Fruit fly (Drosophila melanogaster) whole organism, embryonic: ENCODE data around the gene CG4577.

Experiments used
- CG10959 ChIP-seq: fragments of 200-800 bp; sonication (Bioruptor generic); IDR thresholded peaks from 2 replicates; pipeline ENCODE4 v1.3.6; 2022; ENCODE audit warnings: missing biosample characterization, missing genetic modification characterization
- CG10979 ChIP-seq: fragments of 200-800 bp; sonication (Bioruptor generic); optimal IDR thresholded peaks from 2 replicates; lab custom pipeline; 2018; ENCODE audit warnings: missing biosample characterization, mild to moderate bottlenecking, missing genetic modification characterization, moderate library complexity
- CG12236 ChIP-seq: fragments of 200-800 bp; sonication (Bioruptor generic); optimal IDR thresholded peaks from 2 replicates; lab custom pipeline; 2016; ENCODE audit warnings: missing biosample characterization, missing genetic modification characterization
- CG12299 ChIP-seq: fragments of 200-800 bp; sonication (Bioruptor generic); optimal IDR thresholded peaks from 2 replicates; lab custom pipeline; 2018; ENCODE audit warnings: missing biosample characterization, mild to moderate bottlenecking, missing genetic modification characterization
- CG14860 ChIP-seq: fragments of 200-800 bp; sonication (Bioruptor generic); IDR thresholded peaks from 3 replicates; pipeline ENCODE4 v1.3.6; 2022; ENCODE audit warnings: missing biosample characterization, missing genetic modification characterization; ENCODE audit not compliant: partially characterized antibody
- CG1832 ChIP-seq: fragments of 200-800 bp; sonication (Bioruptor generic); optimal IDR thresholded peaks from 2 replicates; lab custom pipeline; 2017; ENCODE audit warnings: missing biosample characterization, mild to moderate bottlenecking, missing genetic modification characterization, inconsistent platforms
- CG31365 ChIP-seq: fragments of 200-800 bp; sonication (Bioruptor generic); optimal IDR thresholded peaks from 2 replicates; lab custom pipeline; 2018; ENCODE audit warnings: missing biosample characterization, mild to moderate bottlenecking, missing genetic modification characterization
- CG33557 ChIP-seq: fragments of 200-800 bp; sonication (Bioruptor generic); optimal IDR thresholded peaks from 2 replicates; lab custom pipeline; 2019; ENCODE audit warnings: missing biosample characterization, mild to moderate bottlenecking, missing genetic modification characterization, moderate library complexity
- CG3407 ChIP-seq: fragments of 200-800 bp; sonication (Bioruptor generic); optimal IDR thresholded peaks from 2 replicates; lab custom pipeline; 2018; ENCODE audit warnings: missing biosample characterization, mild to moderate bottlenecking, missing genetic modification characterization
- CG3726 ChIP-seq: fragments of 200-800 bp; sonication (Bioruptor generic); IDR thresholded peaks from 3 replicates; pipeline ENCODE4, ENCODE4 v1.3.6; 2022; ENCODE audit warnings: missing biosample characterization, missing genetic modification characterization
- CG43689 ChIP-seq: fragments of 200-800 bp; sonication (Bioruptor generic); IDR thresholded peaks from 2 replicates; pipeline ENCODE4 v1.3.6; 2022; ENCODE audit warnings: missing biosample characterization, missing genetic modification characterization
- CG5180 ChIP-seq: fragments of 200-800 bp; sonication (Bioruptor generic); optimal IDR thresholded peaks from 3 replicates; lab custom pipeline; 2017; ENCODE audit warnings: missing biosample characterization, missing genetic modification characterization, mild to moderate bottlenecking, moderate library complexity, missing genetic modification reagents
- CG6854 ChIP-seq: fragments of 200-800 bp; sonication (Bioruptor generic); optimal IDR thresholded peaks from 3 replicates; lab custom pipeline; 2017; ENCODE audit warnings: missing biosample characterization, mild to moderate bottlenecking, missing genetic modification characterization
- CG8944 ChIP-seq: fragments of 200-800 bp; sonication (Bioruptor generic); optimal IDR thresholded peaks from 3 replicates; lab custom pipeline; 2016; ENCODE audit warnings: missing biosample characterization, missing genetic modification characterization
- CG9215 ChIP-seq: fragments of 200-800 bp; sonication (Bioruptor generic); IDR thresholded peaks from 2 replicates; pipeline ENCODE4 v1.3.6; 2022; ENCODE audit warnings: missing biosample characterization, missing genetic modification characterization
- CG9817 ChIP-seq: fragments of 200-800 bp; sonication (Bioruptor generic); optimal IDR thresholded peaks from 2 replicates; lab custom pipeline; 2018; ENCODE audit warnings: missing biosample characterization, mild to moderate bottlenecking, missing genetic modification characterization, moderate library complexity
- Deaf1 ChIP-seq: fragments of 200-800 bp; optimal IDR thresholded peaks from 3 replicates; lab custom pipeline; 2019; ENCODE audit warnings: missing biosample characterization, mild to moderate bottlenecking, missing genetic modification characterization, moderate library complexity
- Dfd ChIP-seq, 2 experiments: fragments of >200 bp; optimal IDR thresholded peaks; 2 replicates each; lab custom pipeline; 2017; ENCODE audit warnings: missing biosample characterization in 2 of 2, missing genetic modification characterization in 2 of 2
- Dip3 ChIP-seq: fragments of 200-800 bp; sonication (Bioruptor generic); optimal IDR thresholded peaks from 3 replicates; lab custom pipeline; 2016; ENCODE audit warnings: missing biosample characterization, missing genetic modification characterization
- Doc3 ChIP-seq: fragments of 200-800 bp; sonication (Bioruptor generic); IDR thresholded peaks from 3 replicates; pipeline ENCODE4 v1.3.6; 2022; ENCODE audit warnings: missing biosample characterization, missing genetic modification characterization; ENCODE audit not compliant: partially characterized antibody
- Eip74EF ChIP-seq, 2 experiments: fragments of 200-800 bp in 1 of 2; fragments of >200 bp in 1 of 2; sonication (Bioruptor generic) in 1 of 2; optimal IDR thresholded peaks; 2 replicates each; lab custom pipeline; 2017 to 2019; ENCODE audit warnings: missing biosample characterization in 2 of 2, missing genetic modification characterization in 2 of 2, mild to moderate bottlenecking in 1 of 2, moderate library complexity in 1 of 2
- H2.0 ChIP-seq: fragments of 200-800 bp; sonication (Bioruptor generic); IDR thresholded peaks from 2 replicates; pipeline ENCODE4 v1.3.6; 2022; ENCODE audit warnings: missing biosample characterization, missing genetic modification characterization
- HHEX ChIP-seq: fragments of 200-800 bp; sonication (Bioruptor generic); optimal IDR thresholded peaks from 3 replicates; lab custom pipeline; 2017; ENCODE audit warnings: missing biosample characterization, mild to moderate bottlenecking, missing genetic modification characterization, missing genetic modification reagents
- Hmr ChIP-seq: fragments of 200-800 bp; sonication (Bioruptor generic); optimal IDR thresholded peaks from 3 replicates; lab custom pipeline; 2017; ENCODE audit warnings: mild to moderate bottlenecking, missing biosample characterization, missing genetic modification reagents, missing genetic modification characterization
- Mrtf ChIP-seq: fragments of 200-800 bp; sonication (Bioruptor generic); IDR thresholded peaks from 3 replicates; pipeline ENCODE4 v1.3.6; 2022; ENCODE audit warnings: missing biosample characterization, missing genetic modification characterization
- Oaz ChIP-seq: fragments of 200-800 bp; sonication (Bioruptor generic); IDR thresholded peaks from 2 replicates; pipeline ENCODE4 v1.3.6; 2022; ENCODE audit warnings: missing biosample characterization, missing genetic modification characterization
- Optix ChIP-seq: fragments of 200-800 bp; sonication (Bioruptor generic); IDR thresholded peaks from 3 replicates; pipeline ENCODE4 v1.3.6; 2022; ENCODE audit warnings: missing biosample characterization, missing genetic modification characterization
- Pdp1 ChIP-seq, 2 experiments: fragments of 200-800 bp; sonication (Bioruptor generic); optimal IDR thresholded peaks; 3 replicates each; lab custom pipeline; 2016; ENCODE audit warnings: missing biosample characterization in 2 of 2, missing genetic modification characterization in 2 of 2, mild to moderate bottlenecking in 1 of 2, moderate library complexity in 1 of 2
- abd-A ChIP-seq: fragments of 200-800 bp; sonication (Bioruptor generic); optimal IDR thresholded peaks from 3 replicates; lab custom pipeline; 2019; ENCODE audit warnings: missing biosample characterization, mild to moderate bottlenecking, missing genetic modification characterization, moderate library complexity
- bcd ChIP-seq: fragments of 200-800 bp; sonication (Bioruptor generic); optimal IDR thresholded peaks from 2 replicates; lab custom pipeline; 2017; ENCODE audit warnings: missing biosample characterization, mild to moderate bottlenecking, missing genetic modification characterization
- br ChIP-seq: fragments of >200 bp; optimal IDR thresholded peaks from 2 replicates; lab custom pipeline; 2017
- bsh ChIP-seq, 2 experiments: fragments of 200-800 bp; sonication (Bioruptor generic); optimal IDR thresholded peaks; 2 replicates each; lab custom pipeline; 2017 to 2018; ENCODE audit warnings: mild to moderate bottlenecking in 2 of 2, missing biosample characterization in 2 of 2, missing genetic modification characterization in 2 of 2, moderate library complexity in 1 of 2
- cato ChIP-seq: fragments of 200-800 bp; sonication (Bioruptor generic); optimal IDR thresholded peaks from 2 replicates; lab custom pipeline; 2016; ENCODE audit warnings: missing biosample characterization, missing genetic modification characterization, borderline replicate concordance
- chinmo ChIP-seq: fragments of 200-800 bp; sonication (Bioruptor generic); IDR thresholded peaks from 4 replicates; pipeline ENCODE4 v1.3.6; 2022; ENCODE audit warnings: missing biosample characterization, missing genetic modification characterization; ENCODE audit not compliant: partially characterized antibody
- chn ChIP-seq: fragments of 200-800 bp; sonication (Bioruptor generic); optimal IDR thresholded peaks from 2 replicates; lab custom pipeline; 2016; ENCODE audit warnings: missing biosample characterization, missing genetic modification characterization
- dmrt11E ChIP-seq: fragments of 200-800 bp; sonication (Bioruptor generic); optimal IDR thresholded peaks from 3 replicates; lab custom pipeline; 2018; ENCODE audit warnings: missing biosample characterization, mild to moderate bottlenecking, missing genetic modification characterization, moderate library complexity
- dmrt99B ChIP-seq: fragments of 200-800 bp; sonication (Bioruptor generic); optimal IDR thresholded peaks from 2 replicates; lab custom pipeline; 2018; ENCODE audit warnings: missing biosample characterization, mild to moderate bottlenecking, missing genetic modification characterization, moderate library complexity
- ewg ChIP-seq: fragments of 200-800 bp; sonication (Bioruptor generic); optimal IDR thresholded peaks from 3 replicates; lab custom pipeline; 2017; ENCODE audit warnings: mild to moderate bottlenecking, missing biosample characterization, missing genetic modification reagents, missing genetic modification characterization
- gfzf ChIP-seq: fragments of 200-800 bp; sonication (Bioruptor generic); optimal IDR thresholded peaks from 2 replicates; lab custom pipeline; 2016; ENCODE audit warnings: missing biosample characterization, mild to moderate bottlenecking, missing genetic modification characterization, moderate library complexity
- ham ChIP-seq: fragments of 200-800 bp; sonication (Bioruptor generic); IDR thresholded peaks from 2 replicates; pipeline ENCODE4 v1.3.6; 2022; ENCODE audit warnings: missing biosample characterization, missing genetic modification characterization
- kah ChIP-seq: fragments of 200-800 bp; sonication (Bioruptor generic); optimal IDR thresholded peaks from 2 replicates; lab custom pipeline; 2018; ENCODE audit warnings: missing biosample characterization, mild to moderate bottlenecking, missing genetic modification characterization
- lab ChIP-seq: fragments of 200-800 bp; sonication (Bioruptor generic); optimal IDR thresholded peaks from 3 replicates; lab custom pipeline; 2017; ENCODE audit warnings: missing biosample characterization, missing genetic modification characterization, mild to moderate bottlenecking, moderate library complexity, missing genetic modification reagents
- ranshi ChIP-seq: fragments of 200-800 bp; sonication (Bioruptor generic); IDR thresholded peaks from 2 replicates; pipeline ENCODE4 v1.3.6; 2022; ENCODE audit warnings: missing biosample characterization, missing genetic modification characterization
- salm ChIP-seq: fragments of 200-800 bp; sonication (Bioruptor generic); optimal IDR thresholded peaks from 2 replicates; lab custom pipeline; 2018; ENCODE audit warnings: missing biosample characterization, mild to moderate bottlenecking, missing genetic modification characterization
- schlank ChIP-seq: fragments of 200-800 bp; sonication (Bioruptor generic); optimal IDR thresholded peaks from 2 replicates; lab custom pipeline; 2018; ENCODE audit warnings: missing biosample characterization, mild to moderate bottlenecking, missing genetic modification characterization
- scrt ChIP-seq: fragments of 200-800 bp; sonication (Bioruptor generic); optimal IDR thresholded peaks from 2 replicates; lab custom pipeline; 2018; ENCODE audit warnings: missing biosample characterization, mild to moderate bottlenecking, missing genetic modification characterization, moderate library complexity
- sob ChIP-seq: fragments of 200-800 bp; sonication (Bioruptor generic); IDR thresholded peaks from 2 replicates; pipeline ENCODE4 v1.3.6; 2022; ENCODE audit warnings: missing biosample characterization, missing genetic modification characterization
- tin ChIP-seq: fragments of 200-800 bp; sonication (Bioruptor generic); optimal IDR thresholded peaks from 3 replicates; lab custom pipeline; 2016; ENCODE audit warnings: missing biosample characterization, missing genetic modification characterization
- yki ChIP-seq: fragments of >200 bp; optimal IDR thresholded peaks from 3 replicates; lab custom pipeline; 2018

CG4577 gene

dm6 chr2L:1134011-1134743 is at the start of gene CG4577, which contains the start of gene Iris:
CG4577 (plus strand) TSS chr2L:1134693.
Iris (minus strand) TSS chr2L:1134098.
- TF ChIP-seq Dfd (GFP tag; optimal IDR thresholded peaks at IDR 0.05; lab: Kevin White, UChicago) (no peak), CG1832 (GFP tag; lab: Kevin White, UChicago) (no peak), kah (GFP tag; lab: Kevin White, UChicago) (no peak), CG8944 (GFP tag; lab: Kevin White, UChicago) (no peak), cato (GFP tag; lab: Kevin White, UChicago) (no peak), gfzf (GFP tag; lab: Kevin White, UChicago) (no peak), CG3407 (no peak), bcd (GFP tag; lab: Kevin White, UChicago) (no peak), Oaz (GFP tag; lab: Robert Waterston, UW) (no peak), CG33557 (GFP tag; lab: Kevin White, UChicago) (no peak), bsh (GFP tag; optimal IDR thresholded peaks at IDR 0.05; lab: Kevin White, UChicago) (no peak), HHEX (no peak), CG31365 (tag; lab: Kevin White, UChicago) (no peak), CG5180 (GFP tag; lab: Kevin White, UChicago) (no peak), dmrt11E (tag; lab: Kevin White, UChicago) (no peak), scrt (GFP tag; lab: Kevin White, UChicago) (peak; percentile 83), CG3726 (GFP tag; lab: Robert Waterston, UW) (no peak), chinmo (GFP tag; lab: Robert Waterston, UW) (0 out of 4 replicates have a peak, but pooled peaks have one; percentile 11), br (lab: Kevin White, UChicago) (no peak), CG12236 (GFP tag; lab: Kevin White, UChicago) (no peak), CG10979 (no peak), ewg (peak; percentile 60), abd-A (tag; lab: Kevin White, UChicago) (peak; percentile 9), CG9215 (GFP tag; lab: Robert Waterston, UW) (no peak), yki (lab: Kevin White, UChicago) (no peak), Optix (GFP tag; lab: Robert Waterston, UW) (no peak), CG12299 (tag; lab: Kevin White, UChicago) (no peak), ham (GFP tag; lab: Robert Waterston, UW) (no peak), H2.0 (GFP tag; lab: Robert Waterston, UW) (no peak), Hmr (no peak), ranshi (GFP tag; lab: Robert Waterston, UW) (no peak), chn (GFP tag; lab: Kevin White, UChicago) (no peak), Deaf1 (tag; lab: Kevin White, UChicago) (peak; percentile 15), tin (GFP tag; lab: Kevin White, UChicago) (no peak), CG10959 (no peak), sob (GFP tag; lab: Robert Waterston, UW) (no peak), Eip74EF (GFP tag; optimal IDR thresholded peaks at IDR 0.05; lab: Kevin White, UChicago) (no peak), lab (GFP tag; lab: Kevin White, UChicago) (peak; percentile 22), CG9817 (tag; lab: Kevin White, UChicago) (no peak), CG6854 (GFP tag; lab: Kevin White, UChicago) (no peak), Doc3 (GFP tag; lab: Robert Waterston, UW) (no peak), dmrt99B (tag; lab: Kevin White, UChicago) (no peak), CG43689 (GFP tag; lab: Robert Waterston, UW) (no peak), Pdp1 (GFP tag; optimal IDR thresholded peaks at IDR 0.05; lab: Kevin White, UChicago) (peak in 1 of 2 experiments; percentile 3), Dip3 (GFP tag; lab: Kevin White, UChicago) (no peak), CG14860 (GFP tag; lab: Robert Waterston, UW) (no peak), schlank (tag; lab: Kevin White, UChicago) (no peak), Mrtf (GFP tag; lab: Robert Waterston, UW) (0 out of 3 replicates have a peak, but pooled peaks have one; percentile 5), salm (tag; lab: Kevin White, UChicago) (no peak)
